Worm (Caenorhabditis elegans) whole organism, midembryonic: ENCODE data around the gene srd-17.

Experiments
- T22C8.4 ChIP-seq: fragments of 200-800 bp; sonication (Bioruptor generic); IDR thresholded peaks from 2 replicates; pipeline ENCODE4 v1.3.6; 2022; ENCODE audit warnings: missing genetic modification characterization, missing compliant biosample characterization
- flt-1 ChIP-seq: fragments of 200-800 bp; sonication (Bioruptor generic); IDR thresholded peaks from 2 replicates; pipeline ENCODE4 v1.3.6; 2022; ENCODE audit warnings: missing genetic modification characterization, missing compliant biosample characterization
- klf-2 ChIP-seq: fragments of 200-800 bp; sonication (Bioruptor generic); conservative IDR thresholded peaks from 2 replicates; pipeline ENCODE4 v1.3.6; 2022; ENCODE audit warnings: missing genetic modification reagents, missing genetic modification characterization, missing compliant biosample characterization
- ztf-23 ChIP-seq: fragments of 200-800 bp; sonication (Bioruptor generic); IDR thresholded peaks from 2 replicates; pipeline ENCODE4 v1.3.6; 2022; ENCODE audit warnings: missing genetic modification reagents, missing genetic modification characterization, missing compliant biosample characterization
- ztf-29 ChIP-seq: fragments of 200-800 bp; sonication (Bioruptor generic); IDR thresholded peaks from 2 replicates; pipeline ENCODE4 v1.3.6; 2022; ENCODE audit warnings: missing genetic modification reagents, missing genetic modification characterization, missing compliant biosample characterization

DNA sequence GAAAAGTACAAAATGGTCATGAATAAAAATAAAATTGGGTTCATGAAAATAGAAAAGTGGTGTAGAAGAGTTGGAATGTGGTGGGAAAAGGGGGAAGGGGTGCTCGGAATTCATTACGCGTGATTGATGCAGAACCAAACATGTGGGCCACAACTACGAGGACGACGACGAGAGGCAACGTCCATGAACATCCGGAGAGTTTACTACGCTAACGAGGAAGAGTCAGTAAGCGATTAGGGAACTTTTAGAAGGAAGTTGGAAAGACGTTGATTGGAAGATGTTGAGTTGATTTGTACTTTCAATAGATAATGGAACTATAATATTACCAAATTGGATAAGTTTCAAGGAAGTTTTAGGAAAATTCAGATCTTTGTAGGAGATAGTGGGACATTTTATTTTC lies 30.8 kb downstream of the srd-17 start:
- TF ChIP-seq flt-1 (GFP tag; lab: Robert Waterston, UW) (no peak), T22C8.4 (GFP tag; lab: Robert Waterston, UW) (no peak), klf-2 (no peak), ztf-23 (GFP tag; lab: Robert Waterston, UW) (no peak), ztf-29 (GFP tag; lab: Robert Waterston, UW) (no peak)
